Worm (Caenorhabditis elegans) whole organism, late embryonic: ENCODE results near the gene col-40.

ENCODE experiments used
- C08G9.2 ChIP-seq: sonication (generic microtip); optimal IDR thresholded peaks from 2 replicates; lab custom pipeline; 2016; ENCODE audit warnings: mild to moderate bottlenecking, missing genetic modification characterization, moderate library complexity, missing compliant biosample characterization
- K02D7.2 ChIP-seq: sonication (generic microtip); optimal IDR thresholded peaks from 2 replicates; lab custom pipeline; 2017; ENCODE audit warnings: mild to moderate bottlenecking, missing genetic modification characterization, missing compliant biosample characterization
- T23F11.4 ChIP-seq: fragments of 200-800 bp; sonication (Bioruptor generic); optimal IDR thresholded peaks from 2 replicates; lab custom pipeline; 2018; ENCODE audit warnings: mild to moderate bottlenecking, missing genetic modification characterization, missing compliant biosample characterization
- Y22D7AL.16 ChIP-seq: sonication (generic microtip); optimal IDR thresholded peaks from 2 replicates; lab custom pipeline; 2016; ENCODE audit warnings: missing genetic modification characterization, missing compliant biosample characterization
- ahr-1 ChIP-seq: sonication (generic microtip); optimal IDR thresholded peaks from 2 replicates; lab custom pipeline; 2016; ENCODE audit warnings: missing genetic modification characterization, missing compliant biosample characterization
- ceh-31 ChIP-seq: sonication (generic microtip); optimal IDR thresholded peaks from 2 replicates; lab custom pipeline; 2016; ENCODE audit warnings: missing genetic modification characterization, missing compliant biosample characterization
- ceh-34 ChIP-seq: sonication (generic microtip); optimal IDR thresholded peaks from 2 replicates; lab custom pipeline; 2016; ENCODE audit warnings: mild to moderate bottlenecking, missing genetic modification characterization, missing compliant biosample characterization
- ceh-45 ChIP-seq: fragments of 200-800 bp; sonication (Bioruptor generic); IDR thresholded peaks from 2 replicates; pipeline ENCODE4 v1.3.6; 2022; ENCODE audit warnings: missing genetic modification reagents, missing genetic modification characterization, missing compliant biosample characterization
- che-1 ChIP-seq: sonication (generic microtip); optimal IDR thresholded peaks from 2 replicates; lab custom pipeline; 2016; ENCODE audit warnings: mild to moderate bottlenecking, missing genetic modification characterization, missing compliant biosample characterization
- elt-2 ChIP-seq: sonication (generic microtip); optimal IDR thresholded peaks from 2 replicates; lab custom pipeline; 2016; ENCODE audit warnings: missing genetic modification reagents, missing genetic modification characterization, missing compliant biosample characterization
- ets-4 ChIP-seq: sonication (generic microtip); optimal IDR thresholded peaks from 2 replicates; lab custom pipeline; 2016; ENCODE audit warnings: missing genetic modification characterization, missing compliant biosample characterization
- eyg-1 ChIP-seq: sonication (generic microtip); optimal IDR thresholded peaks from 2 replicates; lab custom pipeline; 2016; ENCODE audit warnings: missing genotype, missing genetic modification characterization, missing compliant biosample characterization
- fkh-6 ChIP-seq: sonication (generic microtip); optimal IDR thresholded peaks from 2 replicates; lab custom pipeline; 2016; ENCODE audit warnings: missing genetic modification characterization, missing compliant biosample characterization
- lim-6 ChIP-seq: sonication (generic microtip); optimal IDR thresholded peaks from 2 replicates; lab custom pipeline; 2016; ENCODE audit warnings: missing genetic modification characterization, missing compliant biosample characterization
- madf-2 ChIP-seq: sonication (generic microtip); optimal IDR thresholded peaks from 2 replicates; lab custom pipeline; 2017; ENCODE audit warnings: missing genetic modification characterization, missing compliant biosample characterization
- mec-3 ChIP-seq: sonication (generic microtip); optimal IDR thresholded peaks from 2 replicates; lab custom pipeline; 2016; ENCODE audit warnings: borderline replicate concordance, missing genetic modification characterization, missing compliant biosample characterization
- nfya-1 ChIP-seq: sonication (generic microtip); optimal IDR thresholded peaks from 2 replicates; lab custom pipeline; 2017; ENCODE audit warnings: missing genetic modification characterization, mild to moderate bottlenecking, missing compliant biosample characterization, antibody characterized with exemption, moderate library complexity
- nhr-11 ChIP-seq: fragments of 150-350 bp; optimal IDR thresholded peaks from 2 replicates; lab custom pipeline; 2014; ENCODE audit warnings: missing biosample characterization, missing genetic modification characterization
- nhr-232 ChIP-seq: sonication (generic microtip); optimal IDR thresholded peaks from 2 replicates; lab custom pipeline; 2016; ENCODE audit warnings: missing genetic modification characterization, missing compliant biosample characterization
- pax-1 ChIP-seq: fragments of 150-350 bp; optimal IDR thresholded peaks from 2 replicates; lab custom pipeline; 2014; ENCODE audit warnings: missing biosample characterization, missing genetic modification characterization
- pqm-1 ChIP-seq: sonication (generic microtip); optimal IDR thresholded peaks from 2 replicates; lab custom pipeline; 2016; ENCODE audit warnings: missing genetic modification characterization, missing compliant biosample characterization
- pros-1 ChIP-seq: fragments of 150-350 bp; optimal IDR thresholded peaks from 2 replicates; lab custom pipeline; 2014; ENCODE audit warnings: missing biosample characterization, missing genetic modification reagents, missing genetic modification characterization
- rnt-1 ChIP-seq: sonication (generic microtip); optimal IDR thresholded peaks from 2 replicates; lab custom pipeline; 2016; ENCODE audit warnings: missing genetic modification characterization, missing compliant biosample characterization
- sdc-2 ChIP-seq: sonication (generic microtip); optimal IDR thresholded peaks from 2 replicates; lab custom pipeline; 2016; ENCODE audit warnings: missing genotype, missing genetic modification characterization, missing compliant biosample characterization
- sox-2 ChIP-seq: fragments of 200-800 bp; sonication (Bioruptor generic); IDR thresholded peaks from 2 replicates; pipeline ENCODE4 v1.3.6; 2022; ENCODE audit warnings: missing genetic modification reagents, missing genetic modification characterization, missing compliant biosample characterization
- sox-4 ChIP-seq: sonication (generic microtip); optimal IDR thresholded peaks from 2 replicates; lab custom pipeline; 2017; ENCODE audit warnings: mild to moderate bottlenecking, missing genetic modification characterization, inconsistent platforms, missing compliant biosample characterization
- unc-86 ChIP-seq: sonication (generic microtip); optimal IDR thresholded peaks from 2 replicates; lab custom pipeline; 2016; ENCODE audit warnings: missing genetic modification characterization, missing compliant biosample characterization
- ztf-16 ChIP-seq: sonication (generic microtip); optimal IDR thresholded peaks from 2 replicates; lab custom pipeline; 2017; ENCODE audit warnings: missing genetic modification characterization, missing compliant biosample characterization

Gene col-40

ce11 chrII:1106914-1107597 lies at the start of gene col-40:
col-40 (minus strand) TSS chrII:1106964.
- TF ChIP-seq ceh-31, result no peak
- TF ChIP-seq nhr-232 (tag; lab: Kevin White, UChicago), result no peak
- TF ChIP-seq, all 69 proteins: peak for 0

ce11 chrII:1153299-1153698 lies 46.5 kb upstream of the col-40 start:
- no peak for TF ChIP-seq lim-6 (tag; lab: Kevin White, UChicago)
- no peak for TF ChIP-seq sdc-2 (tag; lab: Kevin White, UChicago)
- TF ChIP-seq T23F11.4, result no peak
- TF ChIP-seq ceh-45 (GFP tag; lab: Robert Waterston, UW), result no peak
- no peak for TF ChIP-seq mec-3
- no peak for TF ChIP-seq unc-86
- no peak for TF ChIP-seq C08G9.2 (tag; lab: Kevin White, UChicago)
- TF ChIP-seq rnt-1 (tag; lab: Kevin White, UChicago), result no peak
- no peak for TF ChIP-seq Y22D7AL.16 (tag; lab: Kevin White, UChicago)
- no peak for TF ChIP-seq pqm-1 (tag; lab: Kevin White, UChicago)
- no peak for TF ChIP-seq che-1 (tag; lab: Kevin White, UChicago)
- TF ChIP-seq sox-2 (GFP tag; lab: Robert Waterston, UW), result no peak
- no peak for TF ChIP-seq eyg-1 (tag; lab: Kevin White, UChicago)
- no peak for TF ChIP-seq K02D7.2 (tag; lab: Kevin White, UChicago)
- no peak for TF ChIP-seq fkh-6 (tag; lab: Kevin White, UChicago)
- TF ChIP-seq nhr-11, result no peak
- TF ChIP-seq pros-1 (tag; lab: Kevin White, UChicago), result no peak

- TF ChIP-seq ztf-16 (tag; lab: Kevin White, UChicago), result no peak
- no peak for TF ChIP-seq nhr-11
- TF ChIP-seq fkh-6 (tag; lab: Kevin White, UChicago), result no peak
- TF ChIP-seq, all 69 proteins: peak for 0
Measured at ce11 chrII:1152732-1153131, 46.0 kb upstream of the col-40 start.

- TF ChIP-seq pros-1 (tag; lab: Kevin White, UChicago) (no peak), madf-2 (tag; lab: Kevin White, UChicago) (no peak), ets-4 (no peak), sdc-2 (tag; lab: Kevin White, UChicago) (no peak), ceh-34 (tag; lab: Kevin White, UChicago) (no peak)
Measured at ce11 chrII:1151810-1152209, 45.0 kb upstream of the col-40 start.

- TF ChIP-seq pax-1 (tag; lab: Kevin White, UChicago) (no peak), C08G9.2 (tag; lab: Kevin White, UChicago) (no peak), sox-4 (tag; lab: Kevin White, UChicago) (no peak), sox-2 (GFP tag; lab: Robert Waterston, UW) (no peak), pros-1 (tag; lab: Kevin White, UChicago) (no peak), elt-2 (tag; lab: Kevin White, UChicago) (no peak)
- TF ChIP-seq, all 69 proteins: peak for 0
Measured at ce11 chrII:1149390-1149789, 42.6 kb upstream of the col-40 start.

- no peak for TF ChIP-seq nfya-1 (tag; lab: Kevin White, UChicago)
- TF ChIP-seq ahr-1, result no peak
Measured at ce11 chrII:1143173-1143738, 36.5 kb upstream of the col-40 start.
